Fruit fly (Drosophila melanogaster): ENCODE measurements around the gene Oat.

The Oat gene

dm6 chr3L:19632766-19633632 is 16.7 kb downstream of the Oat start (continued):
- TF ChIP-seq mld (GFP tag; IDR thresholded peaks at IDR 0.05; ENCODE audit: partially characterized antibody): no peak
- no peak for TF ChIP-seq CG17186 (GFP tag; optimal IDR thresholded peaks at IDR 0.05)
- TF ChIP-seq HLH4C (GFP tag; IDR thresholded peaks at IDR 0.05; ENCODE audit: partially characterized antibody): no peak
- TF ChIP-seq odd (GFP tag; optimal IDR thresholded peaks at IDR 0.05): peak; percentile 56
- TF ChIP-seq fd102C (GFP tag; optimal IDR thresholded peaks at IDR 0.05): no peak
- TF ChIP-seq Mes4 (GFP tag; optimal IDR thresholded peaks at IDR 0.05): no peak
- peak; percentile 68; the same call in 1 of the 2 replicates for TF ChIP-seq cas (GFP tag; IDR thresholded peaks at IDR 0.05)
- peak; percentile 10 for TF ChIP-seq CG16863 (GFP tag; optimal IDR thresholded peaks at IDR 0.05)
- TF ChIP-seq CG3838 (GFP tag; optimal IDR thresholded peaks at IDR 0.05): peak; percentile 7
- no peak for TF ChIP-seq Elba2 (GFP tag; optimal IDR thresholded peaks at IDR 0.05)
- no peak for TF ChIP-seq CG7745 (tag; optimal IDR thresholded peaks at IDR 0.05)
- TF ChIP-seq D (optimal IDR thresholded peaks at IDR 0.05): no peak
- no peak for TF ChIP-seq D (GFP tag; optimal IDR thresholded peaks at IDR 0.05)
- TF ChIP-seq CG2199 (GFP tag; IDR thresholded peaks at IDR 0.05): peak; percentile 72; the same call in 1 of the 3 replicates
- TF ChIP-seq CG42726 (GFP tag; IDR thresholded peaks at IDR 0.05; ENCODE audit: partially characterized antibody): no peak
- no peak for TF ChIP-seq tup (GFP tag; optimal IDR thresholded peaks at IDR 0.05)
- TF ChIP-seq Hr39 (optimal IDR thresholded peaks at IDR 0.05): no peak
- peak; percentile 49; the same call in 1 of the 2 replicates for TF ChIP-seq Xrp1 (GFP tag; IDR thresholded peaks at IDR 0.05)
- peak; percentile 56; the same call in 1 of the 3 replicates for TF ChIP-seq Mrtf (GFP tag; IDR thresholded peaks at IDR 0.05)
- TF ChIP-seq CG8924 (tag; optimal IDR thresholded peaks at IDR 0.05): peak; percentile 67
- TF ChIP-seq CG2116 (GFP tag; optimal IDR thresholded peaks at IDR 0.05): no peak
- peak; percentile 46 for TF ChIP-seq az2 (GFP tag; optimal IDR thresholded peaks at IDR 0.05)
- no peak for TF ChIP-seq disco-r (GFP tag; optimal IDR thresholded peaks at IDR 0.05)
- TF ChIP-seq sd (tag; optimal IDR thresholded peaks at IDR 0.05): peak; percentile 74
- peak; percentile 9 for TF ChIP-seq NC2β (GFP tag; optimal IDR thresholded peaks at IDR 0.05)
- TF ChIP-seq CG5180 (GFP tag; optimal IDR thresholded peaks at IDR 0.05): no peak
- TF ChIP-seq CG14965 (GFP tag; optimal IDR thresholded peaks at IDR 0.05; ENCODE audit: borderline replicate concordance): no peak
- peak; percentile 67 for TF ChIP-seq CG15269 (tag; optimal IDR thresholded peaks at IDR 0.05)
- TF ChIP-seq maf-S (GFP tag; optimal IDR thresholded peaks at IDR 0.05): no peak
- TF ChIP-seq caup (GFP tag; optimal IDR thresholded peaks at IDR 0.05; ENCODE audit: severe bottlenecking): peak; percentile 69
- TF ChIP-seq CG11247 (GFP tag; IDR thresholded peaks at IDR 0.05): peak; percentile 41; the same call in 1 of the 2 replicates
- peak; percentile 78 for TF ChIP-seq al (GFP tag; IDR thresholded peaks at IDR 0.05)
- peak; percentile 20 for TF ChIP-seq CG18476 (GFP tag; optimal IDR thresholded peaks at IDR 0.05)
- TF ChIP-seq emc (GFP tag; optimal IDR thresholded peaks at IDR 0.05): no peak
- TF ChIP-seq CG4820 (GFP tag; optimal IDR thresholded peaks at IDR 0.05): peak; percentile 16
- no peak for TF ChIP-seq C15 (GFP tag; IDR thresholded peaks at IDR 0.05)
- peak; percentile 13 for TF ChIP-seq mam (GFP tag; optimal IDR thresholded peaks at IDR 0.05)
- TF ChIP-seq Dfd (GFP tag; optimal IDR thresholded peaks at IDR 0.05): no peak
- TF ChIP-seq Hmx (GFP tag; optimal IDR thresholded peaks at IDR 0.05): no peak
- TF ChIP-seq NK7.1 (GFP tag; optimal IDR thresholded peaks at IDR 0.05): no peak
- no peak for TF ChIP-seq Side (GFP tag; optimal IDR thresholded peaks at IDR 0.05)
- TF ChIP-seq CG11456 (GFP tag; IDR thresholded peaks at IDR 0.05): no peak
- no peak for TF ChIP-seq CG8089 (GFP tag; optimal IDR thresholded peaks at IDR 0.05)
- TF ChIP-seq CG8359 (GFP tag; optimal IDR thresholded peaks at IDR 0.05; ENCODE audit: borderline replicate concordance): no peak
- TF ChIP-seq CG6175 (GFP tag; IDR thresholded peaks at IDR 0.05): peak; percentile 64; the same call in 2 of the 3 replicates
- TF ChIP-seq hb (GFP tag; IDR thresholded peaks at IDR 0.05; ENCODE audit: partially characterized antibody): no peak
- no peak for TF ChIP-seq so (GFP tag; IDR thresholded peaks at IDR 0.05)
- TF ChIP-seq E2f1 (GFP tag; IDR thresholded peaks at IDR 0.05): peak; percentile 55; the same call in 1 of the 2 replicates
- no peak for TF ChIP-seq Bdp1 (GFP tag; optimal IDR thresholded peaks at IDR 0.05)

All from whole organism, embryonic.